Worm (Caenorhabditis elegans) whole organism, L4 larva: Measurements from ENCODE around the gene mth-2.

Experiments used
- dpl-1 ChIP-seq: fragments of 150-350 bp; optimal IDR thresholded peaks from 2 replicates; lab custom pipeline; 2014; ENCODE audit warnings: missing biosample characterization, missing genetic modification reagents, missing genetic modification characterization
- fos-1 ChIP-seq: fragments of 150-350 bp; optimal IDR thresholded peaks from 2 replicates; lab custom pipeline; 2014; ENCODE audit warnings: missing biosample characterization, missing genetic modification characterization
- jun-1 ChIP-seq: fragments of 150-350 bp; optimal IDR thresholded peaks from 2 replicates; lab custom pipeline; 2014; ENCODE audit warnings: missing biosample characterization, missing genetic modification reagents, missing genetic modification characterization
- mdl-1 ChIP-seq, 2 experiments: fragments of 150-350 bp in 1 of 2; sonication (generic microtip) in 1 of 2; optimal IDR thresholded peaks; 2 replicates each; lab custom pipeline; 2014 to 2017; ENCODE audit warnings: missing biosample characterization in 2 of 2, missing genetic modification characterization in 2 of 2
- nhr-76 ChIP-seq: fragments of 150-350 bp; optimal IDR thresholded peaks from 2 replicates; lab custom pipeline; 2014; ENCODE audit warnings: missing biosample characterization, missing genetic modification characterization
- nhr-77 ChIP-seq: fragments of 150-350 bp; optimal IDR thresholded peaks from 2 replicates; lab custom pipeline; 2014; ENCODE audit warnings: missing biosample characterization, missing genetic modification characterization
- spr-3 ChIP-seq: fragments of 200-800 bp; sonication (Bioruptor generic); optimal IDR thresholded peaks from 2 replicates; lab custom pipeline; 2018; ENCODE audit warnings: mild to moderate bottlenecking, missing genetic modification characterization, missing compliant biosample characterization

DNA sequence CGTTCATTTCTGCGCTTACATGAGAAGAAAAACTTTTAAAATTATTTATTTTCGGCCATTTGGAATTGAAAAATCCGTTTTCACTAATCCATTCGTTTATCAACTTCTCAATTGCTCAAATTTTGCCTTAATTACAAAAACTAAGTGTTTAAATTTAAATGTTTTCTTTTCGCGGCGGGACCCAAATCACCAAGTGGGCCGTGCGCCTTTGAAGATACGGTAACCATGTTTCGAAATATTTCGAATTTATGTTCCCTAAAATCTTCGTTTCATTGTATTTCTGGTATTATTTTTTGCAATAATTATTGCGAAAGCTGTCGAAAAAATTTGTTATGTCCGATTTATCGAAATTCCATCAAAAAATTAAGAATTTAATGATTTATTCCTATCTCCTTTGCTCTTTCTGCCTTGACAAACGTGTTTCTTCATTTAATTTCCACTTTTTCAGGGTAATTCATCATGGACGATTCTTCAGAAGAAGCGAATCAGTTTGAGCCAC lies 32.5 kb upstream of the mth-2 start, which contains the start of gene C16A11.4:
- TF ChIP-seq mdl-1 (tag; optimal IDR thresholded peaks at IDR 0.05; lab: Kevin White, UChicago), result no peak
- no peak for TF ChIP-seq fos-1 (tag; lab: Kevin White, UChicago)
- no peak for TF ChIP-seq nhr-76
- TF ChIP-seq spr-3 (GFP tag; lab: Kevin White, UChicago), result no peak
- TF ChIP-seq nhr-77, result no peak
- no peak for TF ChIP-seq jun-1
- TF ChIP-seq dpl-1 (GFP tag; lab: Kevin White, UChicago), result no peak
